Fruit fly (Drosophila melanogaster) whole organism, wandering third instar larva: Measurements from ENCODE around the gene GatA.

Experiments
- Abd-B ChIP-seq: fragments of >200 bp; optimal IDR thresholded peaks from 2 replicates; lab custom pipeline; 2017; ENCODE audit warnings: missing biosample characterization, missing genetic modification characterization
- Rel ChIP-seq, 2 experiments: fragments of 200-800 bp; sonication (Bioruptor generic) in 1 of 2; optimal IDR thresholded peaks; 2 replicates in 1 of 2; 3 replicates in 1 of 2; lab custom pipeline; 2016 to 2019; ENCODE audit warnings: mild to moderate bottlenecking in 2 of 2, missing biosample characterization in 2 of 2, missing genetic modification characterization in 2 of 2, moderate library complexity in 1 of 2
- br ChIP-seq: fragments of 200-800 bp; sonication (Bioruptor generic); optimal IDR thresholded peaks from 2 replicates; lab custom pipeline; 2016; ENCODE audit warnings: missing biosample characterization, missing genetic modification characterization
- dl ChIP-seq, 2 experiments: fragments of 175-275, 200-275 bp in 1 of 2; fragments of 200-275 bp in 1 of 2; sonication (Bioruptor generic); optimal IDR thresholded peaks; lab custom pipeline; 2018; ENCODE audit warnings: mild to moderate bottlenecking in 2 of 2, missing biosample characterization in 2 of 2, missing genetic modification characterization in 2 of 2, moderate library complexity in 2 of 2; ENCODE audit not compliant: partially characterized antibody in 2 of 2, insufficient read depth in 1 of 2
- ey ChIP-seq: fragments of 200-800 bp; sonication (Bioruptor generic); optimal IDR thresholded peaks from 2 replicates; lab custom pipeline; 2016; ENCODE audit warnings: missing biosample characterization, missing genetic modification characterization
- fru ChIP-seq: fragments of 200-800 bp; sonication (Bioruptor generic); optimal IDR thresholded peaks from 3 replicates; lab custom pipeline; 2016; ENCODE audit warnings: missing biosample characterization, mild to moderate bottlenecking, missing genetic modification characterization
- pan ChIP-seq: fragments of >200 bp; optimal IDR thresholded peaks from 2 replicates; lab custom pipeline; 2017

dm6 chr3R:19064037-19064664, 35.5 kb upstream of the GatA start:
- no peak for TF ChIP-seq Abd-B (GFP tag; lab: Kevin White, UChicago)
- no peak for TF ChIP-seq ey
- peak; percentile 20 for TF ChIP-seq fru (GFP tag; lab: Kevin White, UChicago)
- TF ChIP-seq br (GFP tag; lab: Kevin White, UChicago): peak; percentile 5
- TF ChIP-seq Rel (GFP tag; optimal IDR thresholded peaks at IDR 0.05; lab: Kevin White, UChicago): peak; percentile 50
- no peak for TF ChIP-seq Rel (tag; optimal IDR thresholded peaks at IDR 0.05; lab: Kevin White, UChicago)
- no peak for TF ChIP-seq pan (lab: Kevin White, UChicago)
- TF ChIP-seq dl (GFP tag; optimal IDR thresholded peaks at IDR 0.05; lab: Kevin White, UChicago; ENCODE audit: insufficient read depth in 1 of 2, partially characterized antibody in 2 of 2): no peak
